Worm (Caenorhabditis elegans) whole organism, early embryonic: ENCODE measurements around the gene H11E01.3.

ENCODE experiments used
- B0310.2 ChIP-seq: sonication (generic microtip); optimal IDR thresholded peaks from 2 replicates; lab custom pipeline; 2016; ENCODE audit warnings: mild to moderate bottlenecking, missing genetic modification characterization, missing compliant biosample characterization
- F13C5.2 ChIP-seq: sonication (generic microtip); optimal IDR thresholded peaks from 2 replicates; lab custom pipeline; 2017; ENCODE audit warnings: mild to moderate bottlenecking, missing genetic modification characterization, inconsistent platforms, missing compliant biosample characterization
- aly-1 ChIP-seq: sonication (generic microtip); optimal IDR thresholded peaks from 2 replicates; lab custom pipeline; 2016; ENCODE audit warnings: missing genetic modification characterization, missing compliant biosample characterization
- ama-1 ChIP-seq: fragments of 150-350 bp; optimal IDR thresholded peaks from 2 replicates; lab custom pipeline; 2014
- ceh-13 ChIP-seq: fragments of 200-800 bp; sonication (Bioruptor generic); optimal IDR thresholded peaks from 2 replicates; lab custom pipeline; 2018; ENCODE audit warnings: mild to moderate bottlenecking, missing genetic modification characterization, missing compliant biosample characterization
- ceh-36 ChIP-seq: sonication (generic microtip); optimal IDR thresholded peaks from 2 replicates; lab custom pipeline; 2016; ENCODE audit warnings: missing genetic modification characterization, inconsistent platforms, missing compliant biosample characterization
- ets-7 ChIP-seq: sonication (generic microtip); optimal IDR thresholded peaks from 2 replicates; lab custom pipeline; 2016; ENCODE audit warnings: missing genotype, missing genetic modification characterization, missing compliant biosample characterization
- flt-1 ChIP-seq: fragments of 200-800 bp; sonication (Bioruptor generic); IDR thresholded peaks from 2 replicates; pipeline ENCODE4 v1.3.6; 2022; ENCODE audit warnings: missing genetic modification characterization, missing compliant biosample characterization
- hmbx-1 ChIP-seq: sonication (generic microtip); optimal IDR thresholded peaks from 2 replicates; lab custom pipeline; 2016; ENCODE audit warnings: mild to moderate bottlenecking, missing genetic modification characterization, missing compliant biosample characterization
- hmg-4 ChIP-seq: fragments of 200-800 bp; sonication (Bioruptor generic); optimal IDR thresholded peaks from 2 replicates; lab custom pipeline; 2018; ENCODE audit warnings: mild to moderate bottlenecking, missing genetic modification characterization, missing compliant biosample characterization
- hnd-1 ChIP-seq: sonication (generic microtip); optimal IDR thresholded peaks from 2 replicates; lab custom pipeline; 2016; ENCODE audit warnings: missing genetic modification characterization, missing compliant biosample characterization
- pes-1 ChIP-seq: fragments of 200-800 bp; sonication (Bioruptor generic); IDR thresholded peaks from 2 replicates; pipeline ENCODE4 v1.3.6; 2022; ENCODE audit warnings: missing genetic modification reagents, missing genetic modification characterization, missing compliant biosample characterization
- scrt-1 ChIP-seq: fragments of 200-800 bp; sonication (Bioruptor generic); IDR thresholded peaks from 2 replicates; pipeline ENCODE4 v1.3.6; 2022; ENCODE audit warnings: missing genetic modification characterization, missing compliant biosample characterization
- sea-1 ChIP-seq: fragments of 200-800 bp; sonication (Bioruptor generic); conservative IDR thresholded peaks from 2 replicates; pipeline ENCODE4 v1.3.6; 2022; ENCODE audit warnings: missing genetic modification characterization, missing compliant biosample characterization
- tbx-11 ChIP-seq: fragments of 200-800 bp; sonication (Bioruptor generic); IDR thresholded peaks from 2 replicates; pipeline ENCODE4 v1.3.6; 2022; ENCODE audit warnings: missing genetic modification characterization, missing compliant biosample characterization
- tbx-37 ChIP-seq: fragments of 200-800 bp; sonication (Bioruptor generic); conservative IDR thresholded peaks from 2 replicates; pipeline ENCODE4 v1.3.6; 2022; ENCODE audit warnings: missing genetic modification reagents, missing genetic modification characterization, missing compliant biosample characterization
- tra-4 ChIP-seq: sonication (generic microtip); optimal IDR thresholded peaks from 2 replicates; lab custom pipeline; 2017; ENCODE audit warnings: missing genetic modification characterization, missing compliant biosample characterization

The H11E01.3 gene

DNA sequence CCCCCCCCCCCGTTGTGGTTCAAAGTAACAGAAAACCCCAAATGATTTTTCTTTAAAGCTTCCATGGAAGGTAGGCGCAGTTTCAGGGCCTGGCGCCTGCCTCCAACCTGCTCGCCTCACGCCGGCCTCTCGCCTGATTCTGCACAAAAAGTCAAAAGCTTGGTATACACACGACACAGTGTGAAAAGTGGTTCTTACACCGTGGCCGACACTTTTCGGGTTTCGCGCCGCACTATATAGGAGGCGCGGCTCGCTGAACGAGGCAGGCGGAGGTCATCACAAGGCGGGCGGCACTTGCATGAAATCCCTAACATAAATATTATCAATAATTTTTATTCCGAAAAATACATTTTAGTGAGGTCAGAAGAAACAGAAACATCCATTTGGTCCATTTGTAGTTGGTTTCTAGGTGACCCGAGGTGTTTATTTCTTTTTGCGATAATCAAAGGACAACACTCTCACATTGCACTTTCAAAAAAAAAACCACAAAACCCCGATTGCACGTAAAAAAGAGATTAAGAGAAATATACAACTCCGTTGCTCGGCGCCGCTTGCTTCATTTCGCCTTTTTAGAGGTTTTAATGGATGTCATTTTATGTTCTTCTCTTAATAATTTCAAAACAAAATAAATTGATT is 26.3 kb downstream of the H11E01.3 start, which contains the start of gene ZK380.2:
Gene ZK380.2, plus strand, starts transcription at position 586 of the 636 bp plus-strand sequence.
- no peak for TF ChIP-seq ceh-13 (GFP tag; lab: Kevin White, UChicago)
- TF ChIP-seq scrt-1 (GFP tag; lab: Robert Waterston, UW), result no peak
- no peak for TF ChIP-seq hmg-4
- no peak for TF ChIP-seq F13C5.2
- TF ChIP-seq tra-4, result no peak
- no peak for TF ChIP-seq tbx-37 (GFP tag; lab: Robert Waterston, UW)
- TF ChIP-seq flt-1 (GFP tag; lab: Robert Waterston, UW), result no peak
- no peak for TF ChIP-seq hmbx-1 (tag; lab: Kevin White, UChicago)
- TF ChIP-seq ets-7 (tag; lab: Kevin White, UChicago), result no peak
- no peak for TF ChIP-seq ama-1
- no peak for TF ChIP-seq aly-1 (tag; lab: Kevin White, UChicago)

ce11 chrX:1643442-1644096 is 38.9 kb downstream of the H11E01.3 start:
- no peak for TF ChIP-seq pes-1
- TF ChIP-seq F13C5.2, result no peak
- TF ChIP-seq tra-4, result no peak
- TF ChIP-seq ceh-36 (tag; lab: Kevin White, UChicago), result no peak
- no peak for TF ChIP-seq tbx-11 (GFP tag; lab: Robert Waterston, UW)
- no peak for TF ChIP-seq tbx-37 (GFP tag; lab: Robert Waterston, UW)
- no peak for TF ChIP-seq sea-1 (GFP tag; lab: Robert Waterston, UW)
- TF ChIP-seq hnd-1 (tag; lab: Kevin White, UChicago), result no peak
- TF ChIP-seq flt-1 (GFP tag; lab: Robert Waterston, UW), result no peak
- no peak for TF ChIP-seq hmg-4
- no peak for TF ChIP-seq ets-7 (tag; lab: Kevin White, UChicago)

- TF ChIP-seq ceh-36 (tag; lab: Kevin White, UChicago) (no peak), hmg-4 (no peak), aly-1 (tag; lab: Kevin White, UChicago) (no peak), scrt-1 (GFP tag; lab: Robert Waterston, UW) (no peak), sea-1 (GFP tag; lab: Robert Waterston, UW) (no peak), hnd-1 (tag; lab: Kevin White, UChicago) (no peak), ets-7 (tag; lab: Kevin White, UChicago) (no peak), ama-1 (no peak), flt-1 (GFP tag; lab: Robert Waterston, UW) (no peak), B0310.2 (tag; lab: Kevin White, UChicago) (no peak), tbx-11 (GFP tag; lab: Robert Waterston, UW) (no peak), F13C5.2 (no peak), ceh-13 (GFP tag; lab: Kevin White, UChicago) (no peak)
These were observed 47.0 kb downstream of the H11E01.3 start, which contains the start of gene ZK380.4 for ce11 chrX:1651668-1652067. Gene ZK380.4 (minus strand): TSS chrX:1651994.

- TF ChIP-seq tbx-11 (GFP tag; lab: Robert Waterston, UW) (no peak), F13C5.2 (no peak), scrt-1 (GFP tag; lab: Robert Waterston, UW) (no peak), hmbx-1 (tag; lab: Kevin White, UChicago) (no peak), flt-1 (GFP tag; lab: Robert Waterston, UW) (no peak), ceh-13 (GFP tag; lab: Kevin White, UChicago) (no peak), B0310.2 (tag; lab: Kevin White, UChicago) (no peak), hnd-1 (tag; lab: Kevin White, UChicago) (no peak), tbx-37 (GFP tag; lab: Robert Waterston, UW) (no peak), tra-4 (no peak), ceh-36 (tag; lab: Kevin White, UChicago) (no peak), pes-1 (no peak), ets-7 (tag; lab: Kevin White, UChicago) (no peak)
These were observed 49.4 kb downstream of the H11E01.3 start, which contains the start of gene ZK380.6 for ce11 chrX:1654146-1654545. Gene ZK380.6 (plus strand): TSS chrX:1654446.

ce11 chrX:1655207-1655606 is 50.5 kb downstream of the H11E01.3 start, which contains the start of gene tbx-32:
Gene tbx-32 (plus strand): TSS chrX:1655507.
- TF ChIP-seq B0310.2 (tag; lab: Kevin White, UChicago), result no peak
- TF ChIP-seq ets-7 (tag; lab: Kevin White, UChicago), result no peak

- TF ChIP-seq tra-4 (no peak), ceh-36 (tag; lab: Kevin White, UChicago) (no peak), F13C5.2 (no peak), B0310.2 (tag; lab: Kevin White, UChicago) (no peak), flt-1 (GFP tag; lab: Robert Waterston, UW) (no peak), hnd-1 (tag; lab: Kevin White, UChicago) (no peak), aly-1 (tag; lab: Kevin White, UChicago) (no peak)
These were observed 60.2 kb downstream of the H11E01.3 start, which contains the start of gene R09H3.2 for ce11 chrX:1664925-1665324. Gene R09H3.2 (minus strand): TSS chrX:1665025.

- no peak for TF ChIP-seq pes-1
- TF ChIP-seq tbx-37 (GFP tag; lab: Robert Waterston, UW), result no peak
- no peak for TF ChIP-seq tra-4
- no peak for TF ChIP-seq hmbx-1 (tag; lab: Kevin White, UChicago)
- no peak for TF ChIP-seq ets-7 (tag; lab: Kevin White, UChicago)
- TF ChIP-seq ceh-13 (GFP tag; lab: Kevin White, UChicago), result no peak
- TF ChIP-seq ceh-36 (tag; lab: Kevin White, UChicago), result no peak
- no peak for TF ChIP-seq hmg-4
- TF ChIP-seq hnd-1 (tag; lab: Kevin White, UChicago), result no peak
- no peak for TF ChIP-seq sea-1 (GFP tag; lab: Robert Waterston, UW)
These were observed 62.4 kb downstream of the H11E01.3 start for ce11 chrX:1667056-1667455.
